Fruit fly (Drosophila melanogaster): ENCODE data around the gene jdp.

dm6 chr3R:30534444-30534843 is 7.6 kb upstream of the jdp start:
- TF ChIP-seq psq (optimal IDR thresholded peaks at IDR 0.05), result no peak
- no peak for TF ChIP-seq h (optimal IDR thresholded peaks at IDR 0.05)
- TF ChIP-seq Sin3A (optimal IDR thresholded peaks at IDR 0.05), result no peak
